Fruit fly (Drosophila melanogaster) whole organism, embryonic: ENCODE data around the gene dyw.
A peak's percentile ranks its signal among the peaks of the same experiment; 100 is the strongest.

Source experiments
- Bgb ChIP-seq: fragments of 200-800 bp; sonication (Bioruptor generic); IDR thresholded peaks from 2 replicates; pipeline ENCODE4 v1.3.6; 2022; ENCODE audit warnings: missing biosample characterization, missing genetic modification characterization; ENCODE audit not compliant: partially characterized antibody
- CG14710 ChIP-seq: fragments of 200-800 bp; sonication (Bioruptor generic); optimal IDR thresholded peaks from 3 replicates; lab custom pipeline; 2019; ENCODE audit warnings: missing biosample characterization, mild to moderate bottlenecking, missing genetic modification characterization, moderate library complexity
- CG15514 ChIP-seq: fragments of 200-800 bp; sonication (Bioruptor generic); optimal IDR thresholded peaks from 3 replicates; lab custom pipeline; 2017; ENCODE audit warnings: missing biosample characterization, missing genetic modification characterization, mild to moderate bottlenecking, moderate library complexity, missing genetic modification reagents
- CG16863 ChIP-seq: fragments of 200-800 bp; sonication (Bioruptor generic); optimal IDR thresholded peaks from 3 replicates; lab custom pipeline; 2016; ENCODE audit warnings: missing biosample characterization, missing genetic modification characterization
- CG1832 ChIP-seq: fragments of 200-800 bp; sonication (Bioruptor generic); optimal IDR thresholded peaks from 2 replicates; lab custom pipeline; 2017; ENCODE audit warnings: missing biosample characterization, mild to moderate bottlenecking, missing genetic modification characterization, inconsistent platforms
- CG18599 ChIP-seq: fragments of 200-800 bp; sonication (Bioruptor generic); optimal IDR thresholded peaks from 3 replicates; lab custom pipeline; 2017; ENCODE audit warnings: missing biosample characterization, missing genetic modification characterization, mild to moderate bottlenecking, moderate library complexity, missing genetic modification reagents
- CG31388 ChIP-seq: fragments of 200-800 bp; sonication (Bioruptor generic); optimal IDR thresholded peaks from 2 replicates; lab custom pipeline; 2016; ENCODE audit warnings: missing biosample characterization, missing genetic modification characterization
- CG34224 ChIP-seq: fragments of 200-800 bp; sonication (Bioruptor generic); IDR thresholded peaks from 3 replicates; pipeline ENCODE4 v1.3.6; 2022; ENCODE audit warnings: missing biosample characterization, missing genetic modification characterization; ENCODE audit not compliant: partially characterized antibody
- CG34376 ChIP-seq: fragments of 200-800 bp; sonication (Bioruptor generic); optimal IDR thresholded peaks from 2 replicates; lab custom pipeline; 2018; ENCODE audit warnings: missing biosample characterization, mild to moderate bottlenecking, missing genetic modification characterization
- CG34422 ChIP-seq: fragments of 200-800 bp; sonication (Bioruptor generic); IDR thresholded peaks from 3 replicates; pipeline ENCODE4 v1.3.6; 2022; ENCODE audit warnings: missing biosample characterization, missing genetic modification characterization
- CG3726 ChIP-seq: fragments of 200-800 bp; sonication (Bioruptor generic); IDR thresholded peaks from 3 replicates; pipeline ENCODE4, ENCODE4 v1.3.6; 2022; ENCODE audit warnings: missing biosample characterization, missing genetic modification characterization
- CG3995 ChIP-seq: fragments of 200-800 bp; sonication (Bioruptor generic); optimal IDR thresholded peaks from 3 replicates; lab custom pipeline; 2016; ENCODE audit warnings: missing biosample characterization, missing genetic modification characterization
- CG42726 ChIP-seq: fragments of 200-800 bp; sonication (Bioruptor generic); IDR thresholded peaks from 2 replicates; pipeline ENCODE4 v1.3.6; 2022; ENCODE audit warnings: missing biosample characterization, missing genetic modification characterization; ENCODE audit not compliant: partially characterized antibody
- CG4282 ChIP-seq: fragments of 200-800 bp; sonication (Bioruptor generic); optimal IDR thresholded peaks from 2 replicates; lab custom pipeline; 2016; ENCODE audit warnings: missing biosample characterization, missing genetic modification characterization
- CG4617 ChIP-seq: fragments of 200-800 bp; sonication (Bioruptor generic); optimal IDR thresholded peaks from 3 replicates; lab custom pipeline; 2016; ENCODE audit warnings: missing biosample characterization, missing genetic modification characterization, borderline replicate concordance
- CG6254 ChIP-seq: fragments of 200-800 bp; sonication (Bioruptor generic); optimal IDR thresholded peaks from 3 replicates; lab custom pipeline; 2017; ENCODE audit warnings: mild to moderate bottlenecking, missing biosample characterization, missing genetic modification reagents, missing genetic modification characterization
- CG6683 ChIP-seq: fragments of 200-800 bp; sonication (Bioruptor generic); optimal IDR thresholded peaks from 2 replicates; lab custom pipeline; 2017; ENCODE audit warnings: missing biosample characterization, mild to moderate bottlenecking, missing genetic modification characterization, missing genetic modification reagents
- CG8290 ChIP-seq, 3 experiments: fragments of 200-800 bp; sonication (Bioruptor generic); optimal IDR thresholded peaks; 2 replicates each; lab custom pipeline; 2016 to 2019; ENCODE audit warnings: missing biosample characterization in 3 of 3, missing genetic modification characterization in 3 of 3, mild to moderate bottlenecking in 2 of 3, moderate library complexity in 1 of 3
- CG8924 ChIP-seq: fragments of 200-800 bp; optimal IDR thresholded peaks from 3 replicates; lab custom pipeline; 2019; ENCODE audit warnings: missing biosample characterization, mild to moderate bottlenecking, missing genetic modification characterization, moderate library complexity
- CG9609 ChIP-seq: fragments of 200-800 bp; sonication (Bioruptor generic); optimal IDR thresholded peaks from 3 replicates; lab custom pipeline; 2016; ENCODE audit warnings: missing biosample characterization, missing genetic modification characterization
- CHES-1-like ChIP-seq: fragments of 200-800 bp; sonication (Bioruptor generic); optimal IDR thresholded peaks from 2 replicates; lab custom pipeline; 2016; ENCODE audit warnings: missing biosample characterization, missing genetic modification characterization
- CTCF ChIP-seq: fragments of 200-800 bp; sonication (Bioruptor generic); optimal IDR thresholded peaks from 2 replicates; lab custom pipeline; 2017; ENCODE audit warnings: missing biosample characterization, mild to moderate bottlenecking, missing genetic modification characterization, moderate library complexity
- Doc3 ChIP-seq: fragments of 200-800 bp; sonication (Bioruptor generic); IDR thresholded peaks from 3 replicates; pipeline ENCODE4 v1.3.6; 2022; ENCODE audit warnings: missing biosample characterization, missing genetic modification characterization; ENCODE audit not compliant: partially characterized antibody
- ERR ChIP-seq: fragments of 200-800 bp; sonication (Bioruptor generic); optimal IDR thresholded peaks from 2 replicates; lab custom pipeline; 2016; ENCODE audit warnings: missing biosample characterization, missing genetic modification characterization
- Gug ChIP-seq: fragments of 200-800 bp; sonication (Bioruptor generic); IDR thresholded peaks from 4 replicates; pipeline ENCODE4 v1.3.6; 2022; ENCODE audit warnings: missing biosample characterization, missing genetic modification characterization
- HmgZ ChIP-seq: fragments of 200-800 bp; sonication (Bioruptor generic); optimal IDR thresholded peaks from 2 replicates; lab custom pipeline; 2018; ENCODE audit warnings: missing biosample characterization, mild to moderate bottlenecking, missing genetic modification characterization
- Hr3 ChIP-seq: fragments of 200-800 bp; sonication (Bioruptor generic); optimal IDR thresholded peaks from 3 replicates; lab custom pipeline; 2016; ENCODE audit warnings: missing biosample characterization, missing genetic modification characterization
- Jarid2 ChIP-seq: fragments of 200-800 bp; sonication (Bioruptor generic); optimal IDR thresholded peaks from 3 replicates; lab custom pipeline; 2017; ENCODE audit warnings: mild to moderate bottlenecking, missing biosample characterization, missing genetic modification reagents, missing genetic modification characterization
- Mrtf ChIP-seq: fragments of 200-800 bp; sonication (Bioruptor generic); IDR thresholded peaks from 3 replicates; pipeline ENCODE4 v1.3.6; 2022; ENCODE audit warnings: missing biosample characterization, missing genetic modification characterization
- NC2α ChIP-seq: fragments of 200-800 bp; sonication (Bioruptor generic); optimal IDR thresholded peaks from 2 replicates; lab custom pipeline; 2016; ENCODE audit warnings: missing biosample characterization, missing genetic modification characterization
- Oli ChIP-seq: fragments of 200-800 bp; sonication (Bioruptor generic); optimal IDR thresholded peaks from 2 replicates; lab custom pipeline; 2018; ENCODE audit warnings: missing biosample characterization, mild to moderate bottlenecking, missing genetic modification characterization, moderate library complexity
- PHDP ChIP-seq: fragments of 200-800 bp; sonication (Bioruptor generic); optimal IDR thresholded peaks from 3 replicates; lab custom pipeline; 2018; ENCODE audit warnings: missing biosample characterization, mild to moderate bottlenecking, missing genetic modification characterization, moderate library complexity
- Pdp1 ChIP-seq, 2 experiments: fragments of 200-800 bp; sonication (Bioruptor generic); optimal IDR thresholded peaks; 3 replicates each; lab custom pipeline; 2016; ENCODE audit warnings: missing biosample characterization in 2 of 2, missing genetic modification characterization in 2 of 2, mild to moderate bottlenecking in 1 of 2, moderate library complexity in 1 of 2
- Rfx ChIP-seq: fragments of 200-800 bp; sonication (Bioruptor generic); IDR thresholded peaks from 2 replicates; pipeline ENCODE4 v1.3.6; 2022; ENCODE audit warnings: missing biosample characterization, missing genetic modification characterization
- Six4 ChIP-seq: fragments of 200-800 bp; sonication (Bioruptor generic); optimal IDR thresholded peaks from 2 replicates; lab custom pipeline; 2016; ENCODE audit warnings: missing biosample characterization, missing genetic modification characterization
- Sry-δ ChIP-seq: fragments of 200-800 bp; sonication (Bioruptor generic); optimal IDR thresholded peaks from 2 replicates; lab custom pipeline; 2016; ENCODE audit warnings: missing biosample characterization, missing genetic modification characterization
- chn ChIP-seq: fragments of 200-800 bp; sonication (Bioruptor generic); optimal IDR thresholded peaks from 2 replicates; lab custom pipeline; 2016; ENCODE audit warnings: missing biosample characterization, missing genetic modification characterization
- ci ChIP-seq: fragments of 200-800 bp; sonication (Bioruptor generic); IDR thresholded peaks from 3 replicates; pipeline ENCODE4 v1.3.6; 2022; ENCODE audit warnings: missing biosample characterization, missing genetic modification characterization
- da ChIP-seq: fragments of 200-800 bp; sonication (Bioruptor generic); optimal IDR thresholded peaks from 2 replicates; lab custom pipeline; 2016; ENCODE audit warnings: missing biosample characterization, missing genetic modification characterization
- gem ChIP-seq: fragments of 200-800 bp; sonication (Bioruptor generic); optimal IDR thresholded peaks from 2 replicates; lab custom pipeline; 2019; ENCODE audit warnings: missing biosample characterization, mild to moderate bottlenecking, missing genetic modification characterization, moderate library complexity
- gfzf ChIP-seq: fragments of 200-800 bp; sonication (Bioruptor generic); optimal IDR thresholded peaks from 2 replicates; lab custom pipeline; 2016; ENCODE audit warnings: missing biosample characterization, mild to moderate bottlenecking, missing genetic modification characterization, moderate library complexity
- insv ChIP-seq, 2 experiments: fragments of 200-800 bp; sonication (Bioruptor generic); optimal IDR thresholded peaks; 3 replicates each; lab custom pipeline; 2016 to 2018; ENCODE audit warnings: missing biosample characterization in 2 of 2, missing genetic modification characterization in 2 of 2
- jing ChIP-seq: fragments of 200-800 bp; sonication (Bioruptor generic); optimal IDR thresholded peaks from 2 replicates; lab custom pipeline; 2018; ENCODE audit warnings: missing biosample characterization, mild to moderate bottlenecking, missing genetic modification characterization
- mam ChIP-seq: fragments of 200-800 bp; sonication (Bioruptor generic); optimal IDR thresholded peaks from 3 replicates; lab custom pipeline; 2016; ENCODE audit warnings: missing biosample characterization, missing genetic modification characterization
- nerfin-1 ChIP-seq: fragments of 200-800 bp; sonication (Bioruptor generic); optimal IDR thresholded peaks from 3 replicates; lab custom pipeline; 2019; ENCODE audit warnings: missing biosample characterization, mild to moderate bottlenecking, missing genetic modification characterization, moderate library complexity
- nmo ChIP-seq: fragments of 200-800 bp; sonication (Bioruptor generic); optimal IDR thresholded peaks from 2 replicates; lab custom pipeline; 2018; ENCODE audit warnings: missing biosample characterization, mild to moderate bottlenecking, missing genetic modification characterization, moderate library complexity
- repo ChIP-seq: fragments of 200-800 bp; sonication (Bioruptor generic); optimal IDR thresholded peaks from 2 replicates; lab custom pipeline; 2016; ENCODE audit warnings: missing biosample characterization, missing genetic modification characterization
- sim ChIP-seq: fragments of 200-800 bp; sonication (Bioruptor generic); IDR thresholded peaks from 2 replicates; pipeline ENCODE4 v1.3.6; 2022; ENCODE audit warnings: missing biosample characterization, missing genetic modification characterization
- sima ChIP-seq: fragments of 200-800 bp; sonication (Bioruptor generic); optimal IDR thresholded peaks from 2 replicates; lab custom pipeline; 2016; ENCODE audit warnings: missing biosample characterization, missing genetic modification characterization
- ttk ChIP-seq: fragments of 200-800 bp; sonication (Bioruptor generic); IDR thresholded peaks from 2 replicates; pipeline ENCODE4 v2.1.2; 2022; ENCODE audit warnings: missing biosample characterization, missing genetic modification characterization
- wek ChIP-seq: fragments of 200-800 bp; sonication (Bioruptor generic); optimal IDR thresholded peaks from 3 replicates; lab custom pipeline; 2018; ENCODE audit warnings: missing biosample characterization, mild to moderate bottlenecking, missing genetic modification characterization, moderate library complexity

The dyw gene

DNA sequence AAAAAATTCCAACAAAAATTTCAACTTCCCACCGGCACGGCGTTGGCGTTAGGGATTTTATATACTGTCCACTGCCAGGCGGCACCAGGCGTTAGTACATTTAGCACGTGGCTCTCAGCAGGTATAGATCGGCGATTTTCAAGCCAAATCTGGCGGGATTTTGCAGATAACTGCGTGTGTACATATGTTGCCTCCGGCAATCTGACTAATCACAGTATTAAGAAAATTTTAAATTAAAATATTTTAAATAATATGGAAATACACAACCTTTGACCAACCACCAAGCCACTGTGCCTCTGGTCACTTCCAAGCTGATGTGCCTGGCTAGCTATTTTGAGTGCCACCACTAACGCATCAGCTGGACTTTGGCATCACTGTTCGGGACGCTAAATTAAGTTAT is 38.4 kb upstream of the dyw start, which contains the start of the genes ttm50 and CG2712 (continued):
- TF ChIP-seq Oli (peak; percentile 57), da (no peak), gfzf (GFP tag; lab: Kevin White, UChicago) (peak; percentile 74), nerfin-1 (tag; lab: Kevin White, UChicago) (peak; percentile 36), Six4 (GFP tag; lab: Kevin White, UChicago) (peak; percentile 13), HmgZ (tag; lab: Kevin White, UChicago) (peak; percentile 68), jing (GFP tag; lab: Kevin White, UChicago) (no peak), sima (no peak), CG3726 (GFP tag; lab: Robert Waterston, UW) (no peak), CTCF (GFP tag; lab: Kevin White, UChicago) (no peak), wek (GFP tag; lab: Kevin White, UChicago) (no peak), Doc3 (GFP tag; lab: Robert Waterston, UW) (no peak), Sry-δ (GFP tag; lab: Kevin White, UChicago) (peak; percentile 31), nmo (GFP tag; lab: Kevin White, UChicago) (peak; percentile 84), Mrtf (GFP tag; lab: Robert Waterston, UW) (peak; percentile 53; the same call in 1 of the 3 replicates), Gug (GFP tag; lab: Robert Waterston, UW) (peak; percentile 30; the same call in 1 of the 4 replicates), CG6683 (GFP tag; lab: Kevin White, UChicago) (peak; percentile 15), Hr3 (GFP tag; lab: Kevin White, UChicago) (peak; percentile 54), ci (GFP tag; lab: Robert Waterston, UW) (no peak), CG18599 (GFP tag; lab: Kevin White, UChicago) (no peak), ERR (GFP tag; lab: Kevin White, UChicago) (no peak), CG1832 (GFP tag; lab: Kevin White, UChicago) (no peak), gem (no peak), CG34422 (GFP tag; lab: Robert Waterston, UW) (no peak), chn (peak; percentile 25), CG15514 (GFP tag; lab: Kevin White, UChicago) (peak; percentile 82), PHDP (tag; lab: Kevin White, UChicago) (no peak), CHES-1-like (no peak), CG14710 (tag; lab: Kevin White, UChicago) (peak; percentile 81), Jarid2 (GFP tag; lab: Kevin White, UChicago) (no peak), CG9609 (GFP tag; lab: Kevin White, UChicago) (no peak), Bgb (GFP tag; lab: Robert Waterston, UW) (no peak), CG3995 (peak; percentile 55), CG16863 (GFP tag; lab: Kevin White, UChicago) (no peak), Rfx (GFP tag; lab: Robert Waterston, UW) (peak; percentile 71), repo (no peak), CG4617 (GFP tag; lab: Kevin White, UChicago) (peak; percentile 50), CG34224 (no peak), CG6254 (GFP tag; lab: Kevin White, UChicago) (no peak), CG42726 (no peak), CG8924 (tag; lab: Kevin White, UChicago) (peak; percentile 74), mam (no peak), insv (GFP tag; optimal IDR thresholded peaks at IDR 0.05; lab: Kevin White, UChicago) (peak in 1 of 2 experiments; percentile 23), CG4282 (no peak), CG31388 (no peak), Pdp1 (GFP tag; optimal IDR thresholded peaks at IDR 0.05; lab: Kevin White, UChicago) (peak; percentile 1 to 23), CG8290 (GFP tag; optimal IDR thresholded peaks at IDR 0.05; lab: Kevin White, UChicago) (no peak), CG8290 (tag; optimal IDR thresholded peaks at IDR 0.05; lab: Kevin White, UChicago) (peak in 1 of 2 experiments; percentile 32), NC2α (GFP tag; lab: Kevin White, UChicago) (no peak), sim (GFP tag; lab: Robert Waterston, UW) (no peak), CG34376 (GFP tag; lab: Kevin White, UChicago) (peak; percentile 28), ttk (GFP tag; lab: Robert Waterston, UW) (no peak)
